Fruit fly (Drosophila melanogaster) whole organism, embryonic: ENCODE data around the gene Cyp313b1.
A peak's percentile ranks its signal among the peaks of the same experiment; 100 is the strongest.

ENCODE experiments used
- CG10543 ChIP-seq: fragments of 200-800 bp; sonication (Bioruptor generic); optimal IDR thresholded peaks from 3 replicates; lab custom pipeline; 2017; ENCODE audit warnings: missing biosample characterization, mild to moderate bottlenecking, missing genetic modification characterization, moderate library complexity
- CG11456 ChIP-seq: fragments of 200-800 bp; sonication (Bioruptor generic); IDR thresholded peaks from 3 replicates; pipeline ENCODE4 v1.3.6; 2022; ENCODE audit warnings: missing biosample characterization, missing genetic modification characterization
- CG11504 ChIP-seq: fragments of 200-800 bp; sonication (Bioruptor generic); optimal IDR thresholded peaks from 3 replicates; lab custom pipeline; 2019; ENCODE audit warnings: missing biosample characterization, mild to moderate bottlenecking, missing genetic modification characterization, moderate library complexity
- CG12071 ChIP-seq: fragments of 200-800 bp; sonication (Bioruptor generic); optimal IDR thresholded peaks from 3 replicates; lab custom pipeline; 2018; ENCODE audit warnings: missing biosample characterization, mild to moderate bottlenecking, missing genetic modification characterization
- CG12299 ChIP-seq: fragments of 200-800 bp; sonication (Bioruptor generic); optimal IDR thresholded peaks from 2 replicates; lab custom pipeline; 2018; ENCODE audit warnings: missing biosample characterization, mild to moderate bottlenecking, missing genetic modification characterization
- CG12391 ChIP-seq: fragments of 200-800 bp; sonication (Bioruptor generic); optimal IDR thresholded peaks from 3 replicates; lab custom pipeline; 2018; ENCODE audit warnings: missing biosample characterization, mild to moderate bottlenecking, missing genetic modification characterization, moderate library complexity
- CG14667 ChIP-seq: fragments of 200-800 bp; sonication (Bioruptor generic); IDR thresholded peaks from 2 replicates; pipeline ENCODE4 v1.3.6; 2022; ENCODE audit warnings: missing biosample characterization, missing genetic modification characterization
- CG16813 ChIP-seq: fragments of 200-800 bp; sonication (Bioruptor generic); IDR thresholded peaks from 3 replicates; pipeline ENCODE4 v1.3.6; 2022; ENCODE audit warnings: missing biosample characterization, missing genetic modification characterization; ENCODE audit not compliant: partially characterized antibody
- CG18011 ChIP-seq: fragments of 200-800 bp; sonication (Bioruptor generic); optimal IDR thresholded peaks from 2 replicates; lab custom pipeline; 2017; ENCODE audit warnings: missing biosample characterization, missing genetic modification characterization, mild to moderate bottlenecking, moderate library complexity, missing genotype
- CG1832 ChIP-seq: fragments of 200-800 bp; sonication (Bioruptor generic); optimal IDR thresholded peaks from 2 replicates; lab custom pipeline; 2017; ENCODE audit warnings: missing biosample characterization, mild to moderate bottlenecking, missing genetic modification characterization, inconsistent platforms
- CG18599 ChIP-seq: fragments of 200-800 bp; sonication (Bioruptor generic); optimal IDR thresholded peaks from 3 replicates; lab custom pipeline; 2017; ENCODE audit warnings: missing biosample characterization, missing genetic modification characterization, mild to moderate bottlenecking, moderate library complexity, missing genetic modification reagents
- CG18764 ChIP-seq: fragments of 200-800 bp; sonication (Bioruptor generic); optimal IDR thresholded peaks from 3 replicates; lab custom pipeline; 2016; ENCODE audit warnings: missing biosample characterization, missing genetic modification characterization
- CG2129 ChIP-seq: fragments of 200-800 bp; sonication (Bioruptor generic); IDR thresholded peaks from 2 replicates; pipeline ENCODE4 v1.3.6; 2022; ENCODE audit warnings: missing biosample characterization, missing genetic modification characterization; ENCODE audit not compliant: partially characterized antibody
- CG2712 ChIP-seq: fragments of 200-800 bp; optimal IDR thresholded peaks from 3 replicates; lab custom pipeline; 2019; ENCODE audit warnings: missing biosample characterization, mild to moderate bottlenecking, missing genetic modification characterization, moderate library complexity
- CG30403 ChIP-seq: fragments of 200-800 bp; sonication (Bioruptor generic); optimal IDR thresholded peaks from 3 replicates; lab custom pipeline; 2016; ENCODE audit warnings: missing biosample characterization, missing genetic modification characterization
- CG31441 ChIP-seq: fragments of 200-800 bp; sonication (Bioruptor generic); IDR thresholded peaks from 2 replicates; pipeline ENCODE4 v1.3.6; 2022; ENCODE audit warnings: missing biosample characterization, missing genetic modification characterization
- CG32772 ChIP-seq: fragments of 200-800 bp; sonication (Bioruptor generic); IDR thresholded peaks from 2 replicates; pipeline ENCODE4 v1.3.6; 2022; ENCODE audit warnings: missing biosample characterization, missing genetic modification characterization
- CG3281 ChIP-seq: fragments of 200-800 bp; sonication (Bioruptor generic); optimal IDR thresholded peaks from 3 replicates; lab custom pipeline; 2017; ENCODE audit warnings: missing biosample characterization, mild to moderate bottlenecking, missing genetic modification characterization
- CG33213 ChIP-seq: fragments of 200-800 bp; sonication (Bioruptor generic); optimal IDR thresholded peaks from 3 replicates; lab custom pipeline; 2016; ENCODE audit warnings: missing biosample characterization, missing genetic modification characterization
- CG6813 ChIP-seq: fragments of 200-800 bp; sonication (Bioruptor generic); optimal IDR thresholded peaks from 2 replicates; lab custom pipeline; 2017; ENCODE audit warnings: missing biosample characterization, missing genetic modification characterization, mild to moderate bottlenecking, moderate library complexity, missing genetic modification reagents
- CG7357 ChIP-seq: fragments of 200-800 bp; sonication (Bioruptor generic); IDR thresholded peaks from 3 replicates; pipeline ENCODE4 v1.3.6; 2022; ENCODE audit warnings: missing biosample characterization, missing genetic modification characterization
- CG9817 ChIP-seq: fragments of 200-800 bp; sonication (Bioruptor generic); optimal IDR thresholded peaks from 2 replicates; lab custom pipeline; 2018; ENCODE audit warnings: missing biosample characterization, mild to moderate bottlenecking, missing genetic modification characterization, moderate library complexity
- CG9932 ChIP-seq: fragments of 200-800 bp; sonication (Bioruptor generic); IDR thresholded peaks from 2 replicates; pipeline ENCODE4 v1.3.6; 2022; ENCODE audit warnings: missing biosample characterization, missing genetic modification characterization
- Dip2 ChIP-seq: fragments of 200-800 bp; sonication (Bioruptor generic); IDR thresholded peaks from 2 replicates; pipeline ENCODE4 v1.3.6; 2022; ENCODE audit warnings: missing biosample characterization, missing genetic modification characterization
- Dip3 ChIP-seq: fragments of 200-800 bp; sonication (Bioruptor generic); optimal IDR thresholded peaks from 3 replicates; lab custom pipeline; 2016; ENCODE audit warnings: missing biosample characterization, missing genetic modification characterization
- Hey ChIP-seq: fragments of 200-800 bp; sonication (Bioruptor generic); optimal IDR thresholded peaks from 3 replicates; lab custom pipeline; 2018; ENCODE audit warnings: missing biosample characterization, mild to moderate bottlenecking, missing genetic modification characterization
- HmgD ChIP-seq: fragments of 200-800 bp; sonication (Bioruptor generic); optimal IDR thresholded peaks from 3 replicates; lab custom pipeline; 2016; ENCODE audit warnings: missing biosample characterization, missing genetic modification characterization
- Hmx ChIP-seq: fragments of 200-800 bp; sonication (Bioruptor generic); optimal IDR thresholded peaks from 2 replicates; lab custom pipeline; 2016; ENCODE audit warnings: missing biosample characterization, missing genetic modification characterization
- Hr78 ChIP-seq, 2 experiments: fragments of 200-800 bp in 1 of 2; fragments of >200 bp in 1 of 2; sonication (Bioruptor generic) in 1 of 2; optimal IDR thresholded peaks; 2 replicates each; lab custom pipeline; 2017 to 2019; ENCODE audit warnings: missing biosample characterization in 2 of 2, missing genetic modification characterization in 2 of 2, mild to moderate bottlenecking in 1 of 2, moderate library complexity in 1 of 2
- Kr ChIP-seq: fragments of 200-800 bp; sonication (Bioruptor generic); optimal IDR thresholded peaks from 2 replicates; lab custom pipeline; 2017; ENCODE audit warnings: missing biosample characterization, mild to moderate bottlenecking, missing genetic modification characterization
- MTF-1 ChIP-seq: fragments of 200-800 bp; sonication (Bioruptor generic); optimal IDR thresholded peaks from 2 replicates; lab custom pipeline; 2018; ENCODE audit warnings: missing biosample characterization, mild to moderate bottlenecking, missing genetic modification characterization, borderline replicate concordance
- Mrtf ChIP-seq: fragments of 200-800 bp; sonication (Bioruptor generic); IDR thresholded peaks from 3 replicates; pipeline ENCODE4 v1.3.6; 2022; ENCODE audit warnings: missing biosample characterization, missing genetic modification characterization
- Nf-YA ChIP-seq: fragments of 200-800 bp; sonication (Bioruptor generic); IDR thresholded peaks from 2 replicates; pipeline ENCODE4 v1.3.6; 2022; ENCODE audit warnings: missing biosample characterization, missing genetic modification characterization
- Pdp1 ChIP-seq, 2 experiments: fragments of 200-800 bp; sonication (Bioruptor generic); optimal IDR thresholded peaks; 3 replicates each; lab custom pipeline; 2016; ENCODE audit warnings: missing biosample characterization in 2 of 2, missing genetic modification characterization in 2 of 2, mild to moderate bottlenecking in 1 of 2, moderate library complexity in 1 of 2
- br ChIP-seq: fragments of >200 bp; optimal IDR thresholded peaks from 2 replicates; lab custom pipeline; 2017
- dmrt11E ChIP-seq: fragments of 200-800 bp; sonication (Bioruptor generic); optimal IDR thresholded peaks from 3 replicates; lab custom pipeline; 2018; ENCODE audit warnings: missing biosample characterization, mild to moderate bottlenecking, missing genetic modification characterization, moderate library complexity
- dmrt99B ChIP-seq: fragments of 200-800 bp; sonication (Bioruptor generic); optimal IDR thresholded peaks from 2 replicates; lab custom pipeline; 2018; ENCODE audit warnings: missing biosample characterization, mild to moderate bottlenecking, missing genetic modification characterization, moderate library complexity
- jing ChIP-seq: fragments of 200-800 bp; sonication (Bioruptor generic); optimal IDR thresholded peaks from 2 replicates; lab custom pipeline; 2018; ENCODE audit warnings: missing biosample characterization, mild to moderate bottlenecking, missing genetic modification characterization
- ken ChIP-seq: fragments of 200-800 bp; sonication (Bioruptor generic); IDR thresholded peaks from 3 replicates; pipeline ENCODE4 v1.3.6; 2022; ENCODE audit warnings: missing biosample characterization, missing genetic modification characterization
- peb ChIP-seq: fragments of 200-800 bp; sonication (Bioruptor generic); IDR thresholded peaks from 2 replicates; pipeline ENCODE4 v1.3.6; 2022; ENCODE audit warnings: missing biosample characterization, missing genetic modification characterization
- psq ChIP-seq: fragments of 200-800 bp; sonication (Bioruptor generic); optimal IDR thresholded peaks from 2 replicates; lab custom pipeline; 2017; ENCODE audit warnings: missing biosample characterization, missing genetic modification characterization
- run ChIP-seq: fragments of 200-800 bp; sonication (Bioruptor generic); optimal IDR thresholded peaks from 3 replicates; lab custom pipeline; 2018; ENCODE audit warnings: missing biosample characterization, mild to moderate bottlenecking, missing genetic modification characterization
- sens ChIP-seq: fragments of 200-800 bp; sonication (Bioruptor generic); peaks from one replicate; lab custom pipeline; 2016; ENCODE audit warnings: missing biosample characterization, missing genetic modification characterization
- sisA ChIP-seq: fragments of 200-800 bp; sonication (Bioruptor generic); IDR thresholded peaks from 2 replicates; pipeline ENCODE4 v1.3.6; 2022; ENCODE audit warnings: missing biosample characterization, missing genetic modification characterization
- tap ChIP-seq: fragments of 200-800 bp; optimal IDR thresholded peaks from 3 replicates; lab custom pipeline; 2019; ENCODE audit warnings: missing biosample characterization, mild to moderate bottlenecking, missing genetic modification characterization, moderate library complexity
- tll ChIP-seq, 2 experiments: fragments of 200-800 bp in 1 of 2; fragments of >200 bp in 1 of 2; sonication (Bioruptor generic) in 1 of 2; optimal IDR thresholded peaks; 2 replicates each; lab custom pipeline; 2017 to 2019; ENCODE audit warnings: missing biosample characterization in 2 of 2, missing genetic modification characterization in 2 of 2, mild to moderate bottlenecking in 1 of 2, moderate library complexity in 1 of 2
- vfl ChIP-seq: fragments of 200-800 bp; sonication (Bioruptor generic); optimal IDR thresholded peaks from 2 replicates; lab custom pipeline; 2016; ENCODE audit warnings: missing biosample characterization, missing genetic modification characterization
- vnd ChIP-seq: fragments of 200-800 bp; sonication (Bioruptor generic); IDR thresholded peaks from 3 replicates; pipeline ENCODE4 v1.3.6; 2022; ENCODE audit warnings: missing biosample characterization, missing genetic modification characterization; ENCODE audit not compliant: partially characterized antibody
- yki ChIP-seq: fragments of >200 bp; optimal IDR thresholded peaks from 3 replicates; lab custom pipeline; 2018

The Cyp313b1 gene

DNA sequence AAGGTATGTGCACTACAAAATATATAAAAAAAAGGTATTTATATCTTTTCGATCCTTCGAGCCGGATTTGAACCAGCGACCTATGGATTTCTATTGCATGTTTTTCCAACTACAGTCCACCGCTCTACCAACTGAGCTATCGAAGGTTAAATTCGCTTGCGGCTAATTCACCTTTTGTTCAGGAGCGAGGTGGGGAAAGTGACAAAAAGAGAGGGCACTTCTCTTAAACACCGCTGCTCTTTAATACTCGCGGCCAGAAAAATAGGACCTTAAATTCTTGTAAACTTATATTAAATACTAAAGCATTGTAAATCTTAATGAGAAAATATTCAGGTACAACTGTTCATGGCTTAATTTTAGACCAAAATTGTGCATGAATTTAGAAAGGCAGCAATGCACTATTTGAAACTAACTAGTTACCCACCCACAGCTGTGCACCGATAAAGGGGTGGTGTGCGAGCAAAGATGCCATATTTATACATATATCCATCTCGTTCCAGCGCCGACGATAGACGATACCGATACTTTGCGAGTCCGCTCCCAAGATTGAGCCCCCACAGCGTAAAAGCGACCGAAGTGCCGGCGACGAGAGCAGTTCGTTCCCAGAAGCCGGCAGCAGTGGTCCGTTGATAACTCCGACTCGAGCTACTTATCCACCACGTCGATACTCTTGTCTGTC, 23.7 kb upstream of the Cyp313b1 start (continued):
- TF ChIP-seq CG6813 (peak; percentile 99), Hr78 (GFP tag; optimal IDR thresholded peaks at IDR 0.05; lab: Kevin White, UChicago) (peak in 1 of 2 experiments; percentile 89), CG10543 (GFP tag; lab: Kevin White, UChicago) (peak; percentile 98), CG2712 (peak; percentile 99), CG33213 (GFP tag; lab: Kevin White, UChicago) (peak; percentile 97), Mrtf (GFP tag; lab: Robert Waterston, UW) (peak; percentile 93), CG12299 (tag; lab: Kevin White, UChicago) (peak; percentile 97), br (no peak), CG7357 (peak; percentile 87), vnd (GFP tag; lab: Robert Waterston, UW) (peak; percentile 37), vfl (peak; percentile 94), CG31441 (peak; percentile 98), Pdp1 (GFP tag; optimal IDR thresholded peaks at IDR 0.05; lab: Kevin White, UChicago) (peak; percentile 94 to 97), sens (GFP tag; lab: Kevin White, UChicago) (peak; percentile 100), CG12391 (tag; lab: Kevin White, UChicago) (peak; percentile 99), Hey (tag; lab: Kevin White, UChicago) (peak; percentile 90), tll (GFP tag; optimal IDR thresholded peaks at IDR 0.05; lab: Kevin White, UChicago) (peak in 1 of 2 experiments; percentile 64), Kr (GFP tag; lab: Kevin White, UChicago) (peak; percentile 99), tap (tag; lab: Kevin White, UChicago) (peak; percentile 98), peb (GFP tag; lab: Robert Waterston, UW) (peak; percentile 91), CG2129 (GFP tag; lab: Robert Waterston, UW) (0 out of 2 replicates have a peak, but pooled peaks have one; percentile 48), run (tag; lab: Kevin White, UChicago) (peak; percentile 97), jing (GFP tag; lab: Kevin White, UChicago) (peak; percentile 94), Nf-YA (GFP tag; lab: Robert Waterston, UW) (peak; percentile 96), dmrt11E (peak; percentile 98), ken (GFP tag; lab: Robert Waterston, UW) (peak; percentile 96), CG16813 (GFP tag; lab: Robert Waterston, UW) (peak; percentile 71), CG9932 (GFP tag; lab: Robert Waterston, UW) (peak; percentile 94), Hmx (GFP tag; lab: Kevin White, UChicago) (peak; percentile 93), CG14667 (GFP tag; lab: Robert Waterston, UW) (peak; percentile 90), CG18011 (GFP tag; lab: Kevin White, UChicago) (peak; percentile 90), Dip3 (peak; percentile 97), CG32772 (GFP tag; lab: Robert Waterston, UW) (peak; percentile 93), CG12071 (GFP tag; lab: Kevin White, UChicago) (peak; percentile 99), CG3281 (GFP tag; lab: Kevin White, UChicago) (peak; percentile 99), CG18599 (peak; percentile 99), HmgD (GFP tag; lab: Kevin White, UChicago) (peak; percentile 95), dmrt99B (tag; lab: Kevin White, UChicago) (peak; percentile 98), yki (lab: Kevin White, UChicago) (peak; percentile 58), Dip2 (GFP tag; lab: Robert Waterston, UW) (peak; percentile 51; the same call in 1 of the 2 replicates), CG11456 (GFP tag; lab: Robert Waterston, UW) (peak; percentile 94), psq (GFP tag; lab: Kevin White, UChicago) (peak; percentile 88), CG30403 (peak; percentile 98), CG11504 (tag; lab: Kevin White, UChicago) (peak; percentile 97), CG1832 (GFP tag; lab: Kevin White, UChicago) (peak; percentile 72), CG9817 (tag; lab: Kevin White, UChicago) (peak; percentile 94), CG18764 (GFP tag; lab: Kevin White, UChicago) (peak; percentile 94), MTF-1 (GFP tag; lab: Kevin White, UChicago) (peak; percentile 96), sisA (GFP tag; lab: Robert Waterston, UW) (peak; percentile 95)
